Fruit fly (Drosophila melanogaster) whole organism, pupa: Measurements from ENCODE around the gene CG12106.

Experiments
- CG10348 ChIP-seq: fragments of 200-800 bp; sonication (Bioruptor generic); IDR thresholded peaks from 2 replicates; pipeline ENCODE4 v1.3.6; 2022; ENCODE audit warnings: missing biosample characterization, missing genetic modification characterization
- CG12605 ChIP-seq: fragments of 200-800 bp; sonication (Bioruptor generic); IDR thresholded peaks from 2 replicates; pipeline ENCODE4 v1.3.6; 2022; ENCODE audit warnings: missing biosample characterization, missing genetic modification characterization
- CG13204 ChIP-seq: fragments of 200-800 bp; sonication (Bioruptor generic); optimal IDR thresholded peaks from 2 replicates; lab custom pipeline; 2018; ENCODE audit warnings: missing biosample characterization, mild to moderate bottlenecking, missing genetic modification characterization, moderate library complexity
- CG14655 ChIP-seq: fragments of 200-800 bp; sonication (Bioruptor generic); optimal IDR thresholded peaks from 3 replicates; lab custom pipeline; 2017; ENCODE audit warnings: mild to moderate bottlenecking, missing biosample characterization, missing genetic modification reagents, missing genetic modification characterization
- CG15710 ChIP-seq: fragments of 200-800 bp; sonication (Bioruptor generic); optimal IDR thresholded peaks from 2 replicates; lab custom pipeline; 2018; ENCODE audit warnings: missing biosample characterization, mild to moderate bottlenecking, missing genetic modification characterization, moderate library complexity
- CG17806 ChIP-seq: fragments of 200-800 bp; sonication (Bioruptor generic); optimal IDR thresholded peaks from 2 replicates; lab custom pipeline; 2018; ENCODE audit warnings: missing biosample characterization, mild to moderate bottlenecking, missing genetic modification characterization, moderate library complexity
- CG32121 ChIP-seq: fragments of 200-800 bp; sonication (Bioruptor generic); IDR thresholded peaks from 2 replicates; pipeline ENCODE4 v1.3.6; 2022; ENCODE audit warnings: missing biosample characterization, missing genetic modification characterization
- CG34367 ChIP-seq: fragments of 200-800 bp; sonication (Bioruptor generic); optimal IDR thresholded peaks from 2 replicates; lab custom pipeline; 2018; ENCODE audit warnings: missing biosample characterization, mild to moderate bottlenecking, missing genetic modification characterization
- CG4496 ChIP-seq: fragments of 200-800 bp; sonication (Bioruptor generic); IDR thresholded peaks from 3 replicates; pipeline ENCODE4 v1.3.6; 2022; ENCODE audit warnings: missing biosample characterization, missing genetic modification characterization
- CG8159 ChIP-seq: fragments of 200-800 bp; sonication (Bioruptor generic); optimal IDR thresholded peaks from 3 replicates; lab custom pipeline; 2018; ENCODE audit warnings: missing biosample characterization, mild to moderate bottlenecking, missing genetic modification characterization, moderate library complexity
- CG8301 ChIP-seq: fragments of 200-800 bp; sonication (Bioruptor generic); optimal IDR thresholded peaks from 2 replicates; lab custom pipeline; 2018; ENCODE audit warnings: missing biosample characterization, mild to moderate bottlenecking, missing genetic modification characterization
- CG9948 ChIP-seq: fragments of 200-800 bp; sonication (Bioruptor generic); optimal IDR thresholded peaks from 2 replicates; lab custom pipeline; 2018; ENCODE audit warnings: missing biosample characterization, mild to moderate bottlenecking, missing genetic modification characterization, moderate library complexity
- D1 ChIP-seq: fragments of 200-800 bp; sonication (Bioruptor generic); optimal IDR thresholded peaks from 2 replicates; lab custom pipeline; 2018; ENCODE audit warnings: missing biosample characterization, mild to moderate bottlenecking, missing genetic modification characterization, moderate library complexity
- EcR ChIP-seq: fragments of 200-800 bp; sonication (Bioruptor generic); optimal IDR thresholded peaks from 3 replicates; lab custom pipeline; 2019; ENCODE audit warnings: missing biosample characterization, missing genetic modification characterization, mild to moderate bottlenecking, moderate library complexity, missing genetic modification reagents
- Ets98B ChIP-seq: fragments of 200-800 bp; sonication (Bioruptor generic); IDR thresholded peaks from 2 replicates; pipeline ENCODE4 v1.3.6; 2022; ENCODE audit warnings: missing biosample characterization, missing genetic modification characterization
- Pif1A ChIP-seq: fragments of 200-800 bp; sonication (Bioruptor generic); optimal IDR thresholded peaks from 3 replicates; lab custom pipeline; 2016; ENCODE audit warnings: missing biosample characterization, missing genetic modification characterization
- Pif1B ChIP-seq: fragments of 200-800 bp; sonication (Bioruptor generic); optimal IDR thresholded peaks from 3 replicates; lab custom pipeline; 2016; ENCODE audit warnings: missing biosample characterization, missing genetic modification characterization
- Snoo ChIP-seq: fragments of 200-800 bp; sonication (Bioruptor generic); optimal IDR thresholded peaks from 3 replicates; lab custom pipeline; 2017; ENCODE audit warnings: missing biosample characterization, mild to moderate bottlenecking, missing genetic modification characterization, inconsistent platforms
- fd96Ca ChIP-seq: fragments of 200-800 bp; sonication (Bioruptor generic); IDR thresholded peaks from 3 replicates; pipeline ENCODE4 v1.3.6; 2022; ENCODE audit warnings: missing biosample characterization, missing genetic modification characterization
- gl ChIP-seq: fragments of 200-800 bp; sonication (Bioruptor generic); optimal IDR thresholded peaks from 2 replicates; lab custom pipeline; 2018; ENCODE audit warnings: missing biosample characterization, mild to moderate bottlenecking, missing genetic modification characterization
- rn ChIP-seq: fragments of 200-800 bp; sonication (Bioruptor generic); IDR thresholded peaks from 2 replicates; pipeline ENCODE4 v1.3.6; 2022; ENCODE audit warnings: missing biosample characterization, missing genetic modification characterization

The CG12106 gene

dm6 chrX:9163645-9164509 lies 29.8 kb upstream of the CG12106 start:
- TF ChIP-seq CG12605 (GFP tag; lab: Robert Waterston, UW) (peak; percentile 72), CG4496 (peak; percentile 69), fd96Ca (GFP tag; lab: Robert Waterston, UW) (no peak; the same call in 2 of the 3 replicates), Pif1A (GFP tag; lab: Kevin White, UChicago) (no peak), CG13204 (GFP tag; lab: Kevin White, UChicago) (no peak), CG15710 (tag; lab: Kevin White, UChicago) (peak; percentile 1), Snoo (tag; lab: Kevin White, UChicago) (no peak), CG34367 (peak; percentile 48), CG9948 (tag; lab: Kevin White, UChicago) (no peak), Ets98B (peak; percentile 65), CG8301 (tag; lab: Kevin White, UChicago) (peak; percentile 21), CG8159 (tag; lab: Kevin White, UChicago) (peak; percentile 33), CG14655 (GFP tag; lab: Kevin White, UChicago) (no peak), Pif1B (GFP tag; lab: Kevin White, UChicago) (peak; percentile 61), CG32121 (GFP tag; lab: Robert Waterston, UW) (peak; percentile 57; the same call in 1 of the 2 replicates), gl (tag; lab: Kevin White, UChicago) (peak; percentile 25), rn (no peak), D1 (tag; lab: Kevin White, UChicago) (no peak)

- no peak for TF ChIP-seq EcR (GFP tag; lab: Kevin White, UChicago)
These were observed 28.9 kb upstream of the CG12106 start for dm6 chrX:9164510-9165506.

- TF ChIP-seq Pif1A (GFP tag; lab: Kevin White, UChicago) (no peak), CG8159 (tag; lab: Kevin White, UChicago) (no peak), CG4496 (no peak), EcR (GFP tag; lab: Kevin White, UChicago) (no peak), rn (no peak), Snoo (tag; lab: Kevin White, UChicago) (no peak), D1 (tag; lab: Kevin White, UChicago) (no peak), fd96Ca (GFP tag; lab: Robert Waterston, UW) (no peak), CG34367 (no peak), CG14655 (GFP tag; lab: Kevin White, UChicago) (no peak), CG9948 (tag; lab: Kevin White, UChicago) (no peak), CG32121 (GFP tag; lab: Robert Waterston, UW) (no peak)
These were observed 25.4 kb upstream of the CG12106 start for dm6 chrX:9168273-9168672.

- TF ChIP-seq EcR (GFP tag; lab: Kevin White, UChicago) (no peak), rn (no peak), CG9948 (tag; lab: Kevin White, UChicago) (no peak), CG8301 (tag; lab: Kevin White, UChicago) (no peak), CG32121 (GFP tag; lab: Robert Waterston, UW) (no peak), CG10348 (GFP tag; lab: Robert Waterston, UW) (no peak), CG34367 (no peak), CG15710 (tag; lab: Kevin White, UChicago) (no peak), fd96Ca (GFP tag; lab: Robert Waterston, UW) (no peak), Pif1A (GFP tag; lab: Kevin White, UChicago) (no peak), CG17806 (tag; lab: Kevin White, UChicago) (no peak), CG4496 (no peak), CG13204 (GFP tag; lab: Kevin White, UChicago) (no peak), Pif1B (GFP tag; lab: Kevin White, UChicago) (no peak), D1 (tag; lab: Kevin White, UChicago) (no peak), gl (tag; lab: Kevin White, UChicago) (no peak)
These were observed 6.3 kb upstream of the CG12106 start for dm6 chrX:9187429-9187828.

- TF ChIP-seq Pif1A (GFP tag; lab: Kevin White, UChicago), result no peak
- no peak for TF ChIP-seq gl (tag; lab: Kevin White, UChicago)
- no peak for TF ChIP-seq CG13204 (GFP tag; lab: Kevin White, UChicago)
- TF ChIP-seq CG34367, result no peak
- no peak for TF ChIP-seq CG14655 (GFP tag; lab: Kevin White, UChicago)
These were observed 3.0 kb upstream of the CG12106 start, which contains the start of gene CG12115 for dm6 chrX:9190555-9191184. Gene CG12115 (minus strand): TSS chrX:9190605.
